Worm (Caenorhabditis elegans) whole organism, mixed stage, embryonic: Measurements from ENCODE around the gene T24A6.20.

ENCODE experiments used
- blmp-1 ChIP-seq: fragments of 150-350 bp; optimal IDR thresholded peaks from 2 replicates; lab custom pipeline; 2014; ENCODE audit warnings: missing biosample characterization, missing genetic modification characterization
- elt-3 ChIP-seq: fragments of 150-350 bp; optimal IDR thresholded peaks from 2 replicates; lab custom pipeline; 2014; ENCODE audit warnings: missing biosample characterization, missing genetic modification characterization
- ham-2 ChIP-seq: fragments of 200-800 bp; sonication (Bioruptor generic); optimal IDR thresholded peaks from 2 replicates; lab custom pipeline; 2018; ENCODE audit warnings: mild to moderate bottlenecking, missing genetic modification characterization, missing compliant biosample characterization
- lin-13 ChIP-seq: fragments of 150-350 bp; optimal IDR thresholded peaks from 2 replicates; lab custom pipeline; 2014; ENCODE audit warnings: missing biosample characterization, missing genetic modification characterization
- lsy-2 ChIP-seq: fragments of 150-350 bp; optimal IDR thresholded peaks from 2 replicates; lab custom pipeline; 2014; ENCODE audit warnings: missing biosample characterization, missing genetic modification characterization
- nhr-237 ChIP-seq: fragments of 150-350 bp; optimal IDR thresholded peaks from 2 replicates; lab custom pipeline; 2014; ENCODE audit warnings: missing biosample characterization, missing genetic modification characterization
- nhr-76 ChIP-seq: sonication (generic microtip); optimal IDR thresholded peaks from 2 replicates; lab custom pipeline; 2017; ENCODE audit warnings: missing biosample characterization, missing genetic modification characterization
- pha-4 ChIP-seq: fragments of 150-350 bp; optimal IDR thresholded peaks from 2 replicates; lab custom pipeline; 2018; ENCODE audit warnings: missing biosample characterization, missing genetic modification reagents, missing genetic modification characterization
- snpc-4 ChIP-seq: fragments of 150-350 bp; optimal IDR thresholded peaks from 2 replicates; lab custom pipeline; 2014; ENCODE audit warnings: missing biosample characterization, missing genetic modification characterization
- sptf-1 ChIP-seq: sonication (generic microtip); optimal IDR thresholded peaks from 2 replicates; lab custom pipeline; 2017; ENCODE audit warnings: mild to moderate bottlenecking, missing genetic modification characterization, moderate library complexity, missing compliant biosample characterization
- unc-120 ChIP-seq: sonication (generic microtip); optimal IDR thresholded peaks from 2 replicates; lab custom pipeline; 2017; ENCODE audit warnings: missing genetic modification characterization, missing compliant biosample characterization; ENCODE audit not compliant: poor library complexity, severe bottlenecking
- ztf-11 ChIP-seq: fragments of 150-350 bp; optimal IDR thresholded peaks from 2 replicates; lab custom pipeline; 2014; ENCODE audit warnings: missing biosample characterization, missing genetic modification characterization

ce11 chrV:3512381-3512780 lies 40.6 kb upstream of the T24A6.20 start, which contains the start of gene str-226:
- TF ChIP-seq ztf-11 (tag; lab: Kevin White, UChicago): no peak
- TF ChIP-seq lin-13 (tag; lab: Kevin White, UChicago): no peak
- no peak for TF ChIP-seq ham-2 (GFP tag; lab: Kevin White, UChicago)
- no peak for TF ChIP-seq blmp-1 (tag; lab: Kevin White, UChicago)
- TF ChIP-seq elt-3: no peak
- TF ChIP-seq unc-120 (tag; lab: Kevin White, UChicago): no peak
- no peak for TF ChIP-seq nhr-237 (tag; lab: Kevin White, UChicago)
- TF ChIP-seq pha-4 (tag; lab: Kevin White, UChicago): no peak
- TF ChIP-seq snpc-4 (tag; lab: Kevin White, UChicago): no peak
- no peak for TF ChIP-seq lsy-2 (tag; lab: Kevin White, UChicago)
- TF ChIP-seq nhr-76 (tag; lab: Kevin White, UChicago): no peak
- no peak for TF ChIP-seq sptf-1 (tag; lab: Kevin White, UChicago)
